Fruit fly (Drosophila melanogaster) S2 (cell line): ENCODE results near the gene rst.

Experiments used
- CG8478 ChIP-seq: fragments of >200 bp; optimal IDR thresholded peaks from 2 replicates; lab custom pipeline; 2018
- CTCF ChIP-seq, 2 experiments: fragments of >200 bp; optimal IDR thresholded peaks; 2 replicates each; lab custom pipeline; 2018

dm6 chrX:3002148-3002547 is 28.5 kb upstream of the rst start:
- TF ChIP-seq CG8478 (lab: Kevin White, UChicago) (no peak), CTCF (optimal IDR thresholded peaks at IDR 0.05; lab: Kevin White, UChicago) (no peak)
